Worm (Caenorhabditis elegans) whole organism, young adult: Measurements from ENCODE around the gene odr-1.

ENCODE experiments used
- B0019.2 ChIP-seq: fragments of 200-800 bp; sonication (Bioruptor generic); conservative IDR thresholded peaks from 2 replicates; pipeline ENCODE4 v1.3.6; 2022; ENCODE audit warnings: missing genetic modification reagents, missing genetic modification characterization, missing compliant biosample characterization
- B0261.1 ChIP-seq: sonication (generic microtip); optimal IDR thresholded peaks from 2 replicates; lab custom pipeline; 2016; ENCODE audit warnings: mild to moderate bottlenecking, missing genetic modification characterization, moderate library complexity, missing compliant biosample characterization
- B0336.3 ChIP-seq: fragments of 200-800 bp; sonication (Bioruptor generic); IDR thresholded peaks from 2 replicates; pipeline ENCODE4 v1.3.6; 2022; ENCODE audit warnings: missing genetic modification characterization, missing compliant biosample characterization
- C06A6.2 ChIP-seq: fragments of 200-800 bp; sonication (Bioruptor generic); conservative IDR thresholded peaks from 2 replicates; pipeline ENCODE4 v1.3.6; 2022; ENCODE audit warnings: missing genetic modification characterization, missing compliant biosample characterization
- D2030.7 ChIP-seq: fragments of 200-800 bp; sonication (Bioruptor generic); IDR thresholded peaks from 2 replicates; pipeline ENCODE4 v1.3.6; 2022; ENCODE audit warnings: missing genetic modification reagents, missing genetic modification characterization, missing compliant biosample characterization
- F22D6.2 ChIP-seq: sonication (generic microtip); optimal IDR thresholded peaks from 2 replicates; lab custom pipeline; 2016; ENCODE audit warnings: mild to moderate bottlenecking, missing genetic modification characterization, missing compliant biosample characterization
- F23B12.7 ChIP-seq: sonication (generic microtip); optimal IDR thresholded peaks from 2 replicates; lab custom pipeline; 2017; ENCODE audit warnings: missing genetic modification characterization, mild to moderate bottlenecking, missing compliant biosample characterization, antibody characterized with exemption, moderate library complexity; ENCODE audit not compliant: insufficient read depth
- F37B4.10 ChIP-seq: fragments of 200-800 bp; sonication (Bioruptor generic); IDR thresholded peaks from 2 replicates; pipeline ENCODE4 v1.3.6; 2022; ENCODE audit warnings: missing genetic modification characterization, missing compliant biosample characterization
- K11D2.4 ChIP-seq: fragments of 200-800 bp; sonication (Bioruptor generic); IDR thresholded peaks from 2 replicates; pipeline ENCODE4 v1.3.6; 2022; ENCODE audit warnings: missing genetic modification reagents, missing genetic modification characterization, missing compliant biosample characterization
- K12H6.12 ChIP-seq: fragments of 200-800 bp; sonication (Bioruptor generic); optimal IDR thresholded peaks from 2 replicates; lab custom pipeline; 2018; ENCODE audit warnings: mild to moderate bottlenecking, missing genetic modification characterization, missing compliant biosample characterization
- T07F8.4 ChIP-seq: sonication (generic microtip); optimal IDR thresholded peaks from 2 replicates; lab custom pipeline; 2016; ENCODE audit warnings: mild to moderate bottlenecking, missing genetic modification characterization, moderate library complexity, missing compliant biosample characterization
- Y53G8AR.9 ChIP-seq: fragments of 200-800 bp; sonication (Bioruptor generic); conservative IDR thresholded peaks from 2 replicates; pipeline ENCODE4 v1.3.6; 2022; ENCODE audit warnings: missing genetic modification reagents, missing genetic modification characterization, missing compliant biosample characterization
- Y56A3A.18 ChIP-seq: fragments of 200-800 bp; sonication (Bioruptor generic); IDR thresholded peaks from 2 replicates; pipeline ENCODE4 v1.3.6; 2022; ENCODE audit warnings: missing genetic modification reagents, missing genetic modification characterization, missing compliant biosample characterization
- Y67H2A.10 ChIP-seq: fragments of 200-800 bp; sonication (Bioruptor generic); conservative IDR thresholded peaks from 2 replicates; pipeline ENCODE4 v1.3.6; 2022; ENCODE audit warnings: missing genetic modification reagents, missing genetic modification characterization, missing compliant biosample characterization
- akir-1 ChIP-seq: fragments of 200-800 bp; sonication (Bioruptor generic); optimal IDR thresholded peaks from 2 replicates; lab custom pipeline; 2018; ENCODE audit warnings: mild to moderate bottlenecking, missing genetic modification characterization, moderate library complexity, missing compliant biosample characterization
- atf-7 ChIP-seq: sonication (generic microtip); optimal IDR thresholded peaks from 2 replicates; lab custom pipeline; 2017; ENCODE audit warnings: mild to moderate bottlenecking, missing genetic modification characterization, missing compliant biosample characterization
- attf-3 ChIP-seq: fragments of 200-800 bp; sonication (Bioruptor generic); conservative IDR thresholded peaks from 2 replicates; pipeline ENCODE4 v1.3.6; 2022; ENCODE audit warnings: missing genetic modification reagents, missing genetic modification characterization, missing compliant biosample characterization
- attf-5 ChIP-seq: fragments of 200-800 bp; sonication (Bioruptor generic); optimal IDR thresholded peaks from 2 replicates; lab custom pipeline; 2018; ENCODE audit warnings: mild to moderate bottlenecking, missing genetic modification characterization, missing compliant biosample characterization
- ceh-27 ChIP-seq: fragments of 200-800 bp; sonication (Bioruptor generic); optimal IDR thresholded peaks from 2 replicates; lab custom pipeline; 2018; ENCODE audit warnings: mild to moderate bottlenecking, missing genetic modification characterization, moderate library complexity, missing compliant biosample characterization
- ceh-79 ChIP-seq: sonication (generic microtip); optimal IDR thresholded peaks from 2 replicates; lab custom pipeline; 2017; ENCODE audit warnings: mild to moderate bottlenecking, missing genetic modification characterization, missing compliant biosample characterization
- ceh-91 ChIP-seq: fragments of 200-800 bp; sonication (Bioruptor generic); IDR thresholded peaks from 2 replicates; pipeline ENCODE4 v1.3.6; 2022; ENCODE audit warnings: missing genetic modification reagents, missing genetic modification characterization, missing compliant biosample characterization
- dpff-1 ChIP-seq: sonication (generic microtip); optimal IDR thresholded peaks from 2 replicates; lab custom pipeline; 2017; ENCODE audit warnings: mild to moderate bottlenecking, missing genetic modification characterization, missing compliant biosample characterization
- ekl-4 ChIP-seq: fragments of 200-800 bp; sonication (Bioruptor generic); IDR thresholded peaks from 2 replicates; pipeline ENCODE4 v1.3.6; 2022; ENCODE audit warnings: missing genetic modification reagents, missing genetic modification characterization, missing compliant biosample characterization
- gei-17 ChIP-seq: fragments of 200-800 bp; sonication (Bioruptor generic); optimal IDR thresholded peaks from 2 replicates; lab custom pipeline; 2018; ENCODE audit warnings: mild to moderate bottlenecking, missing genetic modification characterization, missing compliant biosample characterization
- hmg-1.2 ChIP-seq: fragments of 200-800 bp; sonication (Bioruptor generic); IDR thresholded peaks from 2 replicates; pipeline ENCODE4 v1.3.6; 2022; ENCODE audit warnings: missing genetic modification reagents, missing genetic modification characterization, missing compliant biosample characterization
- hmg-20 ChIP-seq: fragments of 200-800 bp; sonication (Bioruptor generic); IDR thresholded peaks from 2 replicates; pipeline ENCODE4 v1.3.6; 2022; ENCODE audit warnings: missing genetic modification reagents, missing genetic modification characterization, missing compliant biosample characterization
- hrde-1 ChIP-seq: sonication (generic microtip); optimal IDR thresholded peaks from 2 replicates; lab custom pipeline; 2016; ENCODE audit warnings: missing genetic modification characterization, mild to moderate bottlenecking, missing compliant biosample characterization, moderate library complexity, missing genotype, missing genetic modification reagents, borderline replicate concordance
- lag-1 ChIP-seq: fragments of 200-800 bp; sonication (Bioruptor generic); IDR thresholded peaks from 2 replicates; pipeline ENCODE4 v1.3.6; 2022; ENCODE audit warnings: missing genetic modification reagents, missing genetic modification characterization, missing compliant biosample characterization
- let-526 ChIP-seq: fragments of 200-800 bp; sonication (Bioruptor generic); IDR thresholded peaks from 2 replicates; pipeline ENCODE4 v1.3.6; 2022; ENCODE audit warnings: missing genetic modification reagents, missing genetic modification characterization, missing compliant biosample characterization
- madf-3 ChIP-seq: fragments of 200-800 bp; sonication (Bioruptor generic); IDR thresholded peaks from 2 replicates; pipeline ENCODE4 v1.3.6; 2022; ENCODE audit warnings: missing genetic modification reagents, missing genetic modification characterization, missing compliant biosample characterization
- madf-6 ChIP-seq: fragments of 200-800 bp; sonication (Bioruptor generic); IDR thresholded peaks from 2 replicates; pipeline ENCODE4 v1.3.6; 2022; ENCODE audit warnings: missing genetic modification reagents, missing genetic modification characterization, missing compliant biosample characterization
- nfyb-1 ChIP-seq: fragments of 200-800 bp; sonication (Bioruptor generic); IDR thresholded peaks from 2 replicates; pipeline ENCODE4 v1.3.6; 2022; ENCODE audit warnings: missing genetic modification reagents, missing genetic modification characterization, missing compliant biosample characterization
- nhr-27 ChIP-seq: fragments of 200-800 bp; sonication (Bioruptor generic); optimal IDR thresholded peaks from 2 replicates; lab custom pipeline; 2018; ENCODE audit warnings: mild to moderate bottlenecking, missing genetic modification characterization, moderate library complexity, missing compliant biosample characterization
- nhr-80 ChIP-seq: sonication (generic microtip); optimal IDR thresholded peaks from 2 replicates; lab custom pipeline; 2016; ENCODE audit warnings: missing genetic modification characterization, missing compliant biosample characterization
- nhr-90 ChIP-seq: sonication (generic microtip); optimal IDR thresholded peaks from 2 replicates; lab custom pipeline; 2016; ENCODE audit warnings: missing genotype, mild to moderate bottlenecking, missing genetic modification characterization, missing compliant biosample characterization
- pbrm-1 ChIP-seq: fragments of 200-800 bp; sonication (Bioruptor generic); IDR thresholded peaks from 2 replicates; pipeline ENCODE4 v1.3.6; 2022; ENCODE audit warnings: missing genetic modification reagents, missing genetic modification characterization, missing compliant biosample characterization
- rcor-1 ChIP-seq: fragments of 200-800 bp; sonication (Bioruptor generic); IDR thresholded peaks from 2 replicates; pipeline ENCODE4 v1.3.6; 2022; ENCODE audit warnings: missing genetic modification reagents, missing genetic modification characterization, missing compliant biosample characterization
- repo-1 ChIP-seq: sonication (generic microtip); optimal IDR thresholded peaks from 2 replicates; lab custom pipeline; 2017; ENCODE audit warnings: mild to moderate bottlenecking, missing genetic modification characterization, missing compliant biosample characterization
- snpc-4 ChIP-seq, 5 experiments: fragments of 150-350 bp in 1 of 5; sonication (generic microtip) in 4 of 5; optimal IDR thresholded peaks; 2 replicates each; lab custom pipeline; 2014 to 2018; ENCODE audit warnings: missing genetic modification characterization in 5 of 5, missing biosample characterization in 3 of 5, antibody characterized with exemption in 2 of 5, mild to moderate bottlenecking in 2 of 5, missing compliant biosample characterization in 2 of 5, missing genotype in 2 of 5, moderate library complexity in 2 of 5, missing genetic modification reagents in 1 of 5
- somi-1 ChIP-seq: fragments of 200-800 bp; sonication (Bioruptor generic); optimal IDR thresholded peaks from 2 replicates; lab custom pipeline; 2018; ENCODE audit warnings: mild to moderate bottlenecking, missing genetic modification characterization, missing compliant biosample characterization
- sptf-2 ChIP-seq: fragments of 200-800 bp; sonication (Bioruptor generic); optimal IDR thresholded peaks from 2 replicates; lab custom pipeline; 2018; ENCODE audit warnings: mild to moderate bottlenecking, missing genetic modification characterization, missing compliant biosample characterization
- tbp1 ChIP-seq: fragments of 200-800 bp; sonication (Bioruptor generic); optimal IDR thresholded peaks from 2 replicates; lab custom pipeline; 2018; ENCODE audit warnings: mild to moderate bottlenecking, missing genetic modification characterization, missing compliant biosample characterization
- tlf-1 ChIP-seq: fragments of 200-800 bp; sonication (Bioruptor generic); optimal IDR thresholded peaks from 2 replicates; lab custom pipeline; 2018; ENCODE audit warnings: mild to moderate bottlenecking, missing genetic modification characterization, missing compliant biosample characterization
- ztf-18 ChIP-seq: sonication (generic microtip); optimal IDR thresholded peaks from 2 replicates; lab custom pipeline; 2016; ENCODE audit warnings: missing genotype, mild to moderate bottlenecking, missing genetic modification characterization, missing compliant biosample characterization

odr-1 gene

DNA sequence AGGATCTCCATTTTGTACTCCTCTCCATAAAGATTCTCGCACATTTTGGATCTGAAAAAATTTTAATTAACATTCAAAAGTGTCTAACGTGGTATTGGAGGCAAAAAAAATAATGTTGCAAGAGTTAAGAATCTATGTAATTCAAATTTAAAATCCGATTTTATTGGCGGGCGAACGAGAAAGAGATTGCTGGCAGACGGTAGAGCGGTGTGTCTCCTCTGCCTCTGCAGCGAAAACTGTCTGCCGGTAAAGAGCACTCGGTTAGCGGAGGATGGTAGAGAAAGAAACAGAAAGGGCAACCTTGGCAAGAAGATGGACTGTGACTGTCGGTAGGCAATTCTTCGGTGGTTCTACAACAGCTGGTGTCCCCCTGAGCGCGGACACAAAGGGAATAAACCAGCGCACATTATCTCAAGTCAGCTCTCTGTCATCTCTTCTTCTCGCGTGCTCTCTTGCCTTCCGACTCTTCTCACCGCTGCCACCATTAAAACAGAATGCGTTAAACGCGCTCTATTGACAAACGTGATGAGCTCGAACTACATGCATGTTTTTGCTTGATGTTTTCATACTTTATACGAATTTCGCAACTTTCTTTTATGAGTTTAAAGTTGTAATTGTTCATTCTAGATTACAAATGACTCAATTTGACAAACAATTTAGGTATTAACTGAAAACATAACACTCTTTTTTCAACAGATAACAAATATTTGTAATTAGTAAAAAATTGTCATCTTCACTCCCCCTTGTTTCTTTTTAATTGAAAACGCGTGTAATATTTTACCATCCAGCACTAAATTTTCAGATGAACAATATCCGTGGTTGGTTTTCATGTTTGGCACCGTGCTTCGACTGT lies 31.7 kb downstream of the odr-1 start, which contains the start of the genes cdk-4 and F18H3.1 (continued):
- no peak for TF ChIP-seq repo-1 (tag; lab: Kevin White, UChicago)
- TF ChIP-seq madf-6 (GFP tag; lab: Robert Waterston, UW): no peak
- TF ChIP-seq attf-3 (GFP tag; lab: Robert Waterston, UW): no peak
- TF ChIP-seq ceh-27 (GFP tag; lab: Kevin White, UChicago): no peak

DNA sequence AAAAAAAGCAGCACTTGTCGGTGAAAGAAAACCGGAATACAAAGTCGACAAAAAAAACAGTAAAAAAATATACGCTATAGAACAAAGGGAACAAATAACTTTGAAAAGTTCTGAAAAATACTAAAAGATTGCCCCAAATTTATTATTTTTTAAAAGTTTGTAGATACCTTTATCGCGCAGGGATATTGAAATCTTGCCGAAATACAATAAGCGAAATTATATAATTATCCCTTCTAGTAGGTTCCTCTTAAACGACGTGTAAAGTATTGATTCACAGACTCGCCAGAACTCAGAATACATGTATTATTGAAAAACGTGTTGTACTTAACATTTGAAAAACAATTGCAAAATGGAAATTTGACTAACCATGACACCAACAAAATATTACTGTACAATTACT lies 36.4 kb downstream of the odr-1 start:
- TF ChIP-seq attf-5 (GFP tag; lab: Kevin White, UChicago): no peak
- TF ChIP-seq let-526 (GFP tag; lab: Robert Waterston, UW): no peak
- peak; percentile 76 for TF ChIP-seq F23B12.7 (tag; lab: Kevin White, UChicago)
- TF ChIP-seq K12H6.12 (tag; lab: Kevin White, UChicago): peak; percentile 52
- TF ChIP-seq C06A6.2 (GFP tag; lab: Robert Waterston, UW): peak; percentile 82
- peak; percentile 78 for TF ChIP-seq rcor-1 (GFP tag; lab: Robert Waterston, UW)
- TF ChIP-seq ztf-18: no peak
- no peak for TF ChIP-seq nhr-90 (tag; lab: Kevin White, UChicago)
- peak; percentile 71; the same call in 1 of the 2 replicates for TF ChIP-seq hmg-20
- TF ChIP-seq dpff-1 (tag; lab: Kevin White, UChicago): no peak
- no peak for TF ChIP-seq D2030.7
- peak; percentile 73 for TF ChIP-seq nfyb-1 (GFP tag; lab: Robert Waterston, UW)
- TF ChIP-seq sptf-2 (GFP tag; lab: Kevin White, UChicago): no peak
- no peak for TF ChIP-seq F37B4.10
- peak; percentile 71 for TF ChIP-seq somi-1 (GFP tag; lab: Kevin White, UChicago)
- TF ChIP-seq K11D2.4 (GFP tag; lab: Robert Waterston, UW): peak; percentile 90
- TF ChIP-seq nhr-27 (tag; lab: Kevin White, UChicago): no peak
- peak; percentile 74 for TF ChIP-seq B0336.3 (GFP tag; lab: Robert Waterston, UW)
- TF ChIP-seq ceh-91 (GFP tag; lab: Robert Waterston, UW): no peak
- no peak for TF ChIP-seq ceh-79 (tag; lab: Kevin White, UChicago)
- no peak for TF ChIP-seq Y67H2A.10 (GFP tag; lab: Robert Waterston, UW)
- TF ChIP-seq snpc-4 (GFP tag; optimal IDR thresholded peaks at IDR 0.05; lab: Kevin White, UChicago): no peak
- peak in 3 of 4 experiments; percentile 52 to 64 (median 63) for TF ChIP-seq snpc-4 (tag; optimal IDR thresholded peaks at IDR 0.05; lab: Kevin White, UChicago)
- TF ChIP-seq tbp1 (GFP tag; lab: Kevin White, UChicago): peak; percentile 74
- TF ChIP-seq hrde-1 (tag; lab: Kevin White, UChicago): no peak
- TF ChIP-seq madf-3 (GFP tag; lab: Robert Waterston, UW): no peak
- TF ChIP-seq repo-1 (tag; lab: Kevin White, UChicago): peak; percentile 71
- peak; percentile 38 for TF ChIP-seq akir-1 (GFP tag; lab: Kevin White, UChicago)
- TF ChIP-seq lag-1 (GFP tag; lab: Robert Waterston, UW): no peak
- peak; percentile 66 for TF ChIP-seq atf-7 (tag; lab: Kevin White, UChicago)
- TF ChIP-seq B0261.1 (tag; lab: Kevin White, UChicago): peak; percentile 57
- TF ChIP-seq F22D6.2 (tag; lab: Kevin White, UChicago): peak; percentile 74
- TF ChIP-seq pbrm-1 (GFP tag; lab: Robert Waterston, UW): peak; percentile 66
- peak; percentile 52; the same call in 1 of the 2 replicates for TF ChIP-seq Y53G8AR.9 (GFP tag; lab: Robert Waterston, UW)
- TF ChIP-seq gei-17 (GFP tag; lab: Kevin White, UChicago): peak; percentile 95
- TF ChIP-seq hmg-1.2 (GFP tag; lab: Robert Waterston, UW): peak; percentile 60
- TF ChIP-seq Y56A3A.18: peak; percentile 75; the same call in 1 of the 2 replicates
- TF ChIP-seq nhr-80 (tag; lab: Kevin White, UChicago): peak; percentile 55
- TF ChIP-seq ekl-4 (GFP tag; lab: Robert Waterston, UW): peak; percentile 42; the same call in 1 of the 2 replicates
- TF ChIP-seq B0019.2 (GFP tag; lab: Robert Waterston, UW): no peak
- peak; percentile 76 for TF ChIP-seq ceh-27 (GFP tag; lab: Kevin White, UChicago)
- peak; percentile 14 for TF ChIP-seq T07F8.4 (tag; lab: Kevin White, UChicago)
- peak; percentile 82 for TF ChIP-seq tlf-1 (GFP tag; lab: Kevin White, UChicago)
